Fruit fly (Drosophila melanogaster): ENCODE measurements around the gene ND-PDSW.
A peak's percentile ranks its signal among the peaks of the same experiment; 100 is the strongest.

ND-PDSW gene

dm6 chr2L:3483672-3484071, 17.7 kb downstream of the ND-PDSW start:
- TF ChIP-seq CG4496 (GFP tag; IDR thresholded peaks at IDR 0.05) (no peak), CG10348 (GFP tag; IDR thresholded peaks at IDR 0.05) (0 out of 2 replicates have a peak, but pooled peaks have one; percentile 18), Ets98B (GFP tag; IDR thresholded peaks at IDR 0.05) (peak; percentile 35; the same call in 1 of the 2 replicates), CG32121 (GFP tag; IDR thresholded peaks at IDR 0.05) (peak; percentile 44; the same call in 1 of the 2 replicates)

dm6 chr2L:3484759-3485158, 18.8 kb downstream of the ND-PDSW start:
- TF ChIP-seq Snoo (tag; optimal IDR thresholded peaks at IDR 0.05) (no peak), CG14655 (GFP tag; optimal IDR thresholded peaks at IDR 0.05) (peak; percentile 2), CG9948 (tag; optimal IDR thresholded peaks at IDR 0.05) (no peak), CG8301 (tag; optimal IDR thresholded peaks at IDR 0.05) (no peak), Pif1B (GFP tag; optimal IDR thresholded peaks at IDR 0.05) (no peak), CG13204 (GFP tag; optimal IDR thresholded peaks at IDR 0.05) (no peak), Pif1A (GFP tag; optimal IDR thresholded peaks at IDR 0.05) (no peak)

- TF ChIP-seq CG32121 (GFP tag; IDR thresholded peaks at IDR 0.05) (0 out of 2 replicates have a peak, but pooled peaks have one; percentile 9), fd96Ca (GFP tag; IDR thresholded peaks at IDR 0.05) (0 out of 3 replicates have a peak, but pooled peaks have one; percentile 27), CG9948 (tag; optimal IDR thresholded peaks at IDR 0.05) (no peak), CG4496 (GFP tag; IDR thresholded peaks at IDR 0.05) (0 out of 3 replicates have a peak, but pooled peaks have one; percentile 41), Pif1B (GFP tag; optimal IDR thresholded peaks at IDR 0.05) (no peak), D1 (tag; optimal IDR thresholded peaks at IDR 0.05) (no peak), Snoo (tag; optimal IDR thresholded peaks at IDR 0.05) (no peak), CG34367 (tag; optimal IDR thresholded peaks at IDR 0.05) (no peak), Pif1A (GFP tag; optimal IDR thresholded peaks at IDR 0.05) (no peak), CG10348 (GFP tag; IDR thresholded peaks at IDR 0.05) (no peak), EcR (GFP tag; optimal IDR thresholded peaks at IDR 0.05) (no peak), Ets98B (GFP tag; IDR thresholded peaks at IDR 0.05) (peak; percentile 7; the same call in 1 of the 2 replicates), gl (tag; optimal IDR thresholded peaks at IDR 0.05) (no peak), CG13204 (GFP tag; optimal IDR thresholded peaks at IDR 0.05) (no peak), CG17806 (tag; optimal IDR thresholded peaks at IDR 0.05) (no peak), CG8301 (tag; optimal IDR thresholded peaks at IDR 0.05) (peak; percentile 40), rn (GFP tag; IDR thresholded peaks at IDR 0.05) (no peak), CG12605 (GFP tag; IDR thresholded peaks at IDR 0.05) (peak; percentile 53; the same call in 1 of the 2 replicates), CG14655 (GFP tag; optimal IDR thresholded peaks at IDR 0.05) (peak; percentile 44), CG15710 (tag; optimal IDR thresholded peaks at IDR 0.05) (no peak), CG8159 (tag; optimal IDR thresholded peaks at IDR 0.05) (no peak)
Observed at dm6 chr2L:3485506-3485905, 19.5 kb downstream of the ND-PDSW start.

dm6 chr2L:3490971-3491370, 25.0 kb downstream of the ND-PDSW start, which contains the start of gene CG15414:
TSS of gene CG15414 (minus strand) at chr2L:3491071.
- TF ChIP-seq fd96Ca (GFP tag; IDR thresholded peaks at IDR 0.05) = no peak
- peak; percentile 53; the same call in 2 of the 3 replicates for TF ChIP-seq CG4496 (GFP tag; IDR thresholded peaks at IDR 0.05)
- no peak for TF ChIP-seq CG13204 (GFP tag; optimal IDR thresholded peaks at IDR 0.05)

- peak; percentile 2 for TF ChIP-seq CG8301 (tag; optimal IDR thresholded peaks at IDR 0.05)
- TF ChIP-seq CG32121 (GFP tag; IDR thresholded peaks at IDR 0.05) = peak; percentile 48; the same call in 1 of the 2 replicates
- TF ChIP-seq fd96Ca (GFP tag; IDR thresholded peaks at IDR 0.05) = no peak
- peak; percentile 33; the same call in 1 of the 2 replicates for TF ChIP-seq CG12605 (GFP tag; IDR thresholded peaks at IDR 0.05)
Observed at dm6 chr2L:3493475-3493874, 27.5 kb downstream of the ND-PDSW start.

- TF ChIP-seq Pif1B (GFP tag; optimal IDR thresholded peaks at IDR 0.05) = no peak
- no peak for TF ChIP-seq CG12605 (GFP tag; IDR thresholded peaks at IDR 0.05)
- TF ChIP-seq CG9948 (tag; optimal IDR thresholded peaks at IDR 0.05) = no peak
- no peak for TF ChIP-seq CG8159 (tag; optimal IDR thresholded peaks at IDR 0.05)
- no peak for TF ChIP-seq fd96Ca (GFP tag; IDR thresholded peaks at IDR 0.05)
Observed at dm6 chr2L:3495465-3495864, 29.5 kb downstream of the ND-PDSW start.

dm6 chr2L:3504851-3505250, 38.9 kb downstream of the ND-PDSW start:
- no peak for TF ChIP-seq rn (GFP tag; IDR thresholded peaks at IDR 0.05)
- no peak for TF ChIP-seq Ets98B (GFP tag; IDR thresholded peaks at IDR 0.05)
- no peak for TF ChIP-seq Snoo (tag; optimal IDR thresholded peaks at IDR 0.05)

- no peak for TF ChIP-seq CG4496 (GFP tag; IDR thresholded peaks at IDR 0.05)
- TF ChIP-seq CG9948 (tag; optimal IDR thresholded peaks at IDR 0.05) = no peak
- no peak for TF ChIP-seq Pif1B (GFP tag; optimal IDR thresholded peaks at IDR 0.05)
- TF ChIP-seq CG8301 (tag; optimal IDR thresholded peaks at IDR 0.05) = no peak
- TF ChIP-seq CG32121 (GFP tag; IDR thresholded peaks at IDR 0.05) = no peak
- no peak for TF ChIP-seq fd96Ca (GFP tag; IDR thresholded peaks at IDR 0.05)
- TF ChIP-seq Snoo (tag; optimal IDR thresholded peaks at IDR 0.05) = no peak
- TF ChIP-seq CG10348 (GFP tag; IDR thresholded peaks at IDR 0.05) = no peak
- no peak for TF ChIP-seq CG13204 (GFP tag; optimal IDR thresholded peaks at IDR 0.05)
- TF ChIP-seq CG12605 (GFP tag; IDR thresholded peaks at IDR 0.05) = no peak
- no peak for TF ChIP-seq rn (GFP tag; IDR thresholded peaks at IDR 0.05)
Observed at dm6 chr2L:3506322-3506721, 40.4 kb downstream of the ND-PDSW start.

Data from whole organism, pupa.